Fruit fly (Drosophila melanogaster) whole organism: ENCODE data around the gene Vml.

Experiments used
- EcR ChIP-seq, 2 experiments: fragments of >200 bp; optimal IDR thresholded peaks; 2 replicates each; lab custom pipeline; 2017; ENCODE audit warnings: missing biosample characterization in 2 of 2, missing genetic modification characterization in 2 of 2, missing genetic modification reagents in 2 of 2
- pan ChIP-seq: fragments of >200 bp; optimal IDR thresholded peaks from 2 replicates; lab custom pipeline; 2017
- psq ChIP-seq: fragments of >200 bp; optimal IDR thresholded peaks from 2 replicates; lab custom pipeline; 2017
- usp ChIP-seq: fragments of >200 bp; optimal IDR thresholded peaks from 2 replicates; lab custom pipeline; 2017; ENCODE audit warnings: missing biosample characterization, missing genetic modification characterization, mixed read lengths

DNA sequence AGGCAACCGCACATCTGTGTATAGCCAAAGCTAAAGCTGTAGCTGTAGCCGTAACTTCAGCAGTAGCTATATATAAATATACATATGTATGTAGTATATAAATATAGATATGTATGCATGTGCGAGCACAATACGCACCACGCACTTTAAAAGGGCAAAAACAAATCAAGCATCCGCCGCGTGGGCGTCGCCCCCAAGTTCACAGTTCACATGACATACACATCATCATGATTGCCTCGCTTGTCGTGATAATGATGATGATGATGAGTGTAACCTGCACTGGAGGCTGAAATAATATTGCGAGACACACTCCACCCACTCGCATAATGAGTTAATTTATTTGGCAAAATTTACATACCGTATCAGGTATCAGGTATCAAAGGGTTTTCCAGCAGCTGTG, 15.4 kb downstream of the Vml start:
- TF ChIP-seq psq (lab: Kevin White, UChicago), result no peak
- TF ChIP-seq EcR (GFP tag; optimal IDR thresholded peaks at IDR 0.05; lab: Kevin White, UChicago), result no peak
- no peak for TF ChIP-seq usp (GFP tag; lab: Kevin White, UChicago)
- TF ChIP-seq pan, result no peak
